Worm (Caenorhabditis elegans) whole organism, early embryonic: ENCODE results near the gene dop-6.

Experiments used
- F13C5.2 ChIP-seq: sonication (generic microtip); optimal IDR thresholded peaks from 2 replicates; lab custom pipeline; 2017; ENCODE audit warnings: mild to moderate bottlenecking, missing genetic modification characterization, inconsistent platforms, missing compliant biosample characterization
- ama-1 ChIP-seq: fragments of 150-350 bp; optimal IDR thresholded peaks from 2 replicates; lab custom pipeline; 2014
- ceh-36 ChIP-seq: sonication (generic microtip); optimal IDR thresholded peaks from 2 replicates; lab custom pipeline; 2016; ENCODE audit warnings: missing genetic modification characterization, inconsistent platforms, missing compliant biosample characterization
- ets-7 ChIP-seq: sonication (generic microtip); optimal IDR thresholded peaks from 2 replicates; lab custom pipeline; 2016; ENCODE audit warnings: missing genotype, missing genetic modification characterization, missing compliant biosample characterization
- flt-1 ChIP-seq: fragments of 200-800 bp; sonication (Bioruptor generic); IDR thresholded peaks from 2 replicates; pipeline ENCODE4 v1.3.6; 2022; ENCODE audit warnings: missing genetic modification characterization, missing compliant biosample characterization
- hmbx-1 ChIP-seq: sonication (generic microtip); optimal IDR thresholded peaks from 2 replicates; lab custom pipeline; 2016; ENCODE audit warnings: mild to moderate bottlenecking, missing genetic modification characterization, missing compliant biosample characterization
- hmg-4 ChIP-seq: fragments of 200-800 bp; sonication (Bioruptor generic); optimal IDR thresholded peaks from 2 replicates; lab custom pipeline; 2018; ENCODE audit warnings: mild to moderate bottlenecking, missing genetic modification characterization, missing compliant biosample characterization
- hnd-1 ChIP-seq: sonication (generic microtip); optimal IDR thresholded peaks from 2 replicates; lab custom pipeline; 2016; ENCODE audit warnings: missing genetic modification characterization, missing compliant biosample characterization
- pes-1 ChIP-seq: fragments of 200-800 bp; sonication (Bioruptor generic); IDR thresholded peaks from 2 replicates; pipeline ENCODE4 v1.3.6; 2022; ENCODE audit warnings: missing genetic modification reagents, missing genetic modification characterization, missing compliant biosample characterization
- scrt-1 ChIP-seq: fragments of 200-800 bp; sonication (Bioruptor generic); IDR thresholded peaks from 2 replicates; pipeline ENCODE4 v1.3.6; 2022; ENCODE audit warnings: missing genetic modification characterization, missing compliant biosample characterization
- tbx-11 ChIP-seq: fragments of 200-800 bp; sonication (Bioruptor generic); IDR thresholded peaks from 2 replicates; pipeline ENCODE4 v1.3.6; 2022; ENCODE audit warnings: missing genetic modification characterization, missing compliant biosample characterization

ce11 chrX:4353318-4353717 is 32.7 kb downstream of the dop-6 start, which contains the start of gene col-165:
- TF ChIP-seq ceh-36 (tag; lab: Kevin White, UChicago) (no peak), ama-1 (lab: Kevin White, UChicago) (no peak), hnd-1 (tag; lab: Kevin White, UChicago) (no peak), ets-7 (tag; lab: Kevin White, UChicago) (no peak), flt-1 (GFP tag; lab: Robert Waterston, UW) (no peak), pes-1 (GFP tag; lab: Robert Waterston, UW) (no peak), hmbx-1 (tag; lab: Kevin White, UChicago) (no peak), tbx-11 (no peak), F13C5.2 (tag; lab: Kevin White, UChicago) (no peak), scrt-1 (GFP tag; lab: Robert Waterston, UW) (no peak), hmg-4 (no peak)
